Fruit fly (Drosophila melanogaster): ENCODE data around the gene CG13728.

DNA sequence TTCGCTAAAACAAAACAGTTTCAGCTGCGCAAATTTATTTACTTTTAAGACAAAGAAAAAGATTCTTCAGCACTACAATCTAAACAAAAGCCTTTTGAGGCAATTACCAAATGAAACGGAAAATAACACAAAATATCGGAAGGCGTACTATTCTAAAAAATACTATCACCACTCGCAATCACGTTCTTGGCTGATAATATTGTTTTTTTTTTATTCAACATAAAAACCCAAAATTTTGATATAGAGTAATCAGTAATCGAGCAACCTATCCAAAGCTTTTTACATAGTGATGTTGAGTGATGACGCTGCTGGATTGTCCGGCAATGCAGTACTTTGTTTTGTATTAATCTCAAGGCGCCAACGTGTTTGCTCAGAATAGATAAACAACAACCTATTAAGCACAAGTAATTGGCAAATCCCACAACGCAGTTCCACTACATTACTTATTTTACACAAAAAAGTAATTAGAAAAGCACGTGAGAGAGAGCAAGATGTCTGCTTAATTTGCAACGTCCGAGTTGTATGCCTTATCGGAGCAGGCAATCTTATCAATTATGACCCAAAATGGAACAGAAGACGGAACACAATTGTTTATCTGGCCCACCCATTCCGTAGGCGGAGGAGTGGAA, 48.5 kb upstream of the CG13728 start:
- TF ChIP-seq Ptx1 (GFP tag; IDR thresholded peaks at IDR 0.05) (no peak), CG18619 (GFP tag; optimal IDR thresholded peaks at IDR 0.05) (no peak), ap (GFP tag; IDR thresholded peaks at IDR 0.05) (no peak), lmd (GFP tag; IDR thresholded peaks at IDR 0.05) (no peak), phol (tag; optimal IDR thresholded peaks at IDR 0.05) (peak; percentile 5)

Data from whole organism, embryonic.